Worm (Caenorhabditis elegans) whole organism, late embryonic: ENCODE results near the gene C27A2.12.
A peak's percentile ranks its signal among the peaks of the same experiment; 100 is the strongest.

Experiments
- C08G9.2 ChIP-seq: sonication (generic microtip); optimal IDR thresholded peaks from 2 replicates; lab custom pipeline; 2016; ENCODE audit warnings: mild to moderate bottlenecking, missing genetic modification characterization, moderate library complexity, missing compliant biosample characterization
- K02D7.2 ChIP-seq: sonication (generic microtip); optimal IDR thresholded peaks from 2 replicates; lab custom pipeline; 2017; ENCODE audit warnings: mild to moderate bottlenecking, missing genetic modification characterization, missing compliant biosample characterization
- ama-1 ChIP-seq: fragments of 150-350 bp; optimal IDR thresholded peaks from 2 replicates; lab custom pipeline; 2014
- ceh-14 ChIP-seq: sonication (generic microtip); optimal IDR thresholded peaks from 2 replicates; lab custom pipeline; 2016; ENCODE audit warnings: missing genotype, missing genetic modification characterization, missing compliant biosample characterization
- ceh-18 ChIP-seq: sonication (generic microtip); optimal IDR thresholded peaks from 2 replicates; lab custom pipeline; 2016; ENCODE audit warnings: missing genetic modification characterization, missing compliant biosample characterization
- ceh-19 ChIP-seq: fragments of 200-800 bp; sonication (Bioruptor generic); optimal IDR thresholded peaks from 2 replicates; lab custom pipeline; 2018; ENCODE audit warnings: mild to moderate bottlenecking, missing genetic modification characterization, missing compliant biosample characterization
- ceh-2 ChIP-seq: sonication (generic microtip); optimal IDR thresholded peaks from 2 replicates; lab custom pipeline; 2016; ENCODE audit warnings: missing genotype, missing genetic modification characterization, missing compliant biosample characterization
- ceh-31 ChIP-seq: sonication (generic microtip); optimal IDR thresholded peaks from 2 replicates; lab custom pipeline; 2016; ENCODE audit warnings: missing genetic modification characterization, missing compliant biosample characterization
- ceh-34 ChIP-seq: sonication (generic microtip); optimal IDR thresholded peaks from 2 replicates; lab custom pipeline; 2016; ENCODE audit warnings: mild to moderate bottlenecking, missing genetic modification characterization, missing compliant biosample characterization
- ceh-6 ChIP-seq: fragments of 200-800 bp; sonication (Bioruptor generic); optimal IDR thresholded peaks from 2 replicates; lab custom pipeline; 2018; ENCODE audit warnings: mild to moderate bottlenecking, missing genetic modification characterization, missing compliant biosample characterization
- ceh-9 ChIP-seq: sonication (generic microtip); optimal IDR thresholded peaks from 2 replicates; lab custom pipeline; 2016; ENCODE audit warnings: mild to moderate bottlenecking, missing genetic modification characterization, inconsistent platforms, missing compliant biosample characterization
- che-1 ChIP-seq: sonication (generic microtip); optimal IDR thresholded peaks from 2 replicates; lab custom pipeline; 2016; ENCODE audit warnings: mild to moderate bottlenecking, missing genetic modification characterization, missing compliant biosample characterization
- eyg-1 ChIP-seq: sonication (generic microtip); optimal IDR thresholded peaks from 2 replicates; lab custom pipeline; 2016; ENCODE audit warnings: missing genotype, missing genetic modification characterization, missing compliant biosample characterization
- fkh-6 ChIP-seq: sonication (generic microtip); optimal IDR thresholded peaks from 2 replicates; lab custom pipeline; 2016; ENCODE audit warnings: missing genetic modification characterization, missing compliant biosample characterization
- gmeb-2 ChIP-seq: sonication (generic microtip); optimal IDR thresholded peaks from 2 replicates; lab custom pipeline; 2016; ENCODE audit warnings: missing genetic modification characterization, inconsistent platforms, missing compliant biosample characterization
- hlh-13 ChIP-seq: fragments of 200-800 bp; sonication (Bioruptor generic); optimal IDR thresholded peaks from 2 replicates; lab custom pipeline; 2018; ENCODE audit warnings: mild to moderate bottlenecking, missing genetic modification characterization, missing compliant biosample characterization
- hlh-15 ChIP-seq: sonication (generic microtip); optimal IDR thresholded peaks from 2 replicates; lab custom pipeline; 2016; ENCODE audit warnings: missing genetic modification characterization, missing compliant biosample characterization
- hlh-30 ChIP-seq: sonication (generic microtip); optimal IDR thresholded peaks from 2 replicates; lab custom pipeline; 2017; ENCODE audit warnings: antibody characterized with exemption, missing genetic modification characterization, missing compliant biosample characterization; ENCODE audit not compliant: insufficient read depth
- mec-3 ChIP-seq: sonication (generic microtip); optimal IDR thresholded peaks from 2 replicates; lab custom pipeline; 2016; ENCODE audit warnings: borderline replicate concordance, missing genetic modification characterization, missing compliant biosample characterization
- nfya-1 ChIP-seq: sonication (generic microtip); optimal IDR thresholded peaks from 2 replicates; lab custom pipeline; 2017; ENCODE audit warnings: missing genetic modification characterization, mild to moderate bottlenecking, missing compliant biosample characterization, antibody characterized with exemption, moderate library complexity
- nhr-232 ChIP-seq: sonication (generic microtip); optimal IDR thresholded peaks from 2 replicates; lab custom pipeline; 2016; ENCODE audit warnings: missing genetic modification characterization, missing compliant biosample characterization
- odd-2 ChIP-seq: sonication (generic microtip); optimal IDR thresholded peaks from 2 replicates; lab custom pipeline; 2017; ENCODE audit warnings: antibody characterized with exemption, mild to moderate bottlenecking, missing genetic modification characterization, missing compliant biosample characterization
- pag-3 ChIP-seq: sonication (generic microtip); optimal IDR thresholded peaks from 2 replicates; lab custom pipeline; 2016; ENCODE audit warnings: missing compliant biosample characterization, missing genetic modification characterization, borderline replicate concordance
- pat-9 ChIP-seq: fragments of 200-800 bp; sonication (Bioruptor generic); optimal IDR thresholded peaks from 2 replicates; lab custom pipeline; 2018; ENCODE audit warnings: mild to moderate bottlenecking, missing genetic modification characterization, moderate library complexity, missing compliant biosample characterization
- pha-2 ChIP-seq: sonication (generic microtip); optimal IDR thresholded peaks from 2 replicates; lab custom pipeline; 2017; ENCODE audit warnings: mild to moderate bottlenecking, missing genetic modification characterization, missing compliant biosample characterization
- pha-4 ChIP-seq: fragments of 150-350 bp; optimal IDR thresholded peaks from 2 replicates; lab custom pipeline; 2018; ENCODE audit warnings: missing biosample characterization, missing genetic modification reagents, missing genetic modification characterization
- pqm-1 ChIP-seq: sonication (generic microtip); optimal IDR thresholded peaks from 2 replicates; lab custom pipeline; 2016; ENCODE audit warnings: missing genetic modification characterization, missing compliant biosample characterization
- pros-1 ChIP-seq: fragments of 150-350 bp; optimal IDR thresholded peaks from 2 replicates; lab custom pipeline; 2014; ENCODE audit warnings: missing biosample characterization, missing genetic modification reagents, missing genetic modification characterization
- rnt-1 ChIP-seq: sonication (generic microtip); optimal IDR thresholded peaks from 2 replicates; lab custom pipeline; 2016; ENCODE audit warnings: missing genetic modification characterization, missing compliant biosample characterization
- sox-2 ChIP-seq: fragments of 200-800 bp; sonication (Bioruptor generic); IDR thresholded peaks from 2 replicates; pipeline ENCODE4 v1.3.6; 2022; ENCODE audit warnings: missing genetic modification reagents, missing genetic modification characterization, missing compliant biosample characterization
- syd-9 ChIP-seq: sonication (generic microtip); optimal IDR thresholded peaks from 2 replicates; lab custom pipeline; 2016; ENCODE audit warnings: mild to moderate bottlenecking, missing genetic modification characterization, moderate library complexity, missing compliant biosample characterization
- ttx-3 ChIP-seq: sonication (generic microtip); optimal IDR thresholded peaks from 2 replicates; lab custom pipeline; 2016; ENCODE audit warnings: missing genetic modification reagents, missing genetic modification characterization, missing compliant biosample characterization
- unc-42 ChIP-seq: sonication (generic microtip); optimal IDR thresholded peaks from 2 replicates; lab custom pipeline; 2016; ENCODE audit warnings: missing genotype, missing genetic modification characterization, missing compliant biosample characterization
- unc-55 ChIP-seq: sonication (generic microtip); optimal IDR thresholded peaks from 2 replicates; lab custom pipeline; 2017; ENCODE audit warnings: missing biosample characterization, missing genetic modification reagents, missing genetic modification characterization
- unc-86 ChIP-seq: sonication (generic microtip); optimal IDR thresholded peaks from 2 replicates; lab custom pipeline; 2016; ENCODE audit warnings: missing genetic modification characterization, missing compliant biosample characterization
- zip-5 ChIP-seq: sonication (generic microtip); optimal IDR thresholded peaks from 2 replicates; lab custom pipeline; 2016; ENCODE audit warnings: missing genetic modification characterization, missing compliant biosample characterization

C27A2.12 gene

ce11 chrII:5032669-5033068 lies 25.3 kb downstream of the C27A2.12 start (continued):
- TF ChIP-seq unc-86 (tag; lab: Kevin White, UChicago) (peak; percentile 89), mec-3 (tag; lab: Kevin White, UChicago) (peak; percentile 58), pag-3 (tag; lab: Kevin White, UChicago) (peak; percentile 15), pat-9 (tag; lab: Kevin White, UChicago) (peak; percentile 88), zip-5 (tag; lab: Kevin White, UChicago) (peak; percentile 73), ceh-34 (tag; lab: Kevin White, UChicago) (peak; percentile 91), unc-55 (GFP tag; lab: Kevin White, UChicago) (no peak), nfya-1 (tag; lab: Kevin White, UChicago) (peak; percentile 78), eyg-1 (tag; lab: Kevin White, UChicago) (peak; percentile 88), sox-2 (peak; percentile 54), nhr-232 (tag; lab: Kevin White, UChicago) (peak; percentile 87), unc-42 (peak; percentile 78), ceh-2 (peak; percentile 86), ceh-14 (peak; percentile 77), ceh-19 (GFP tag; lab: Kevin White, UChicago) (peak; percentile 83), hlh-13 (GFP tag; lab: Kevin White, UChicago) (peak; percentile 79)
- TF ChIP-seq, all 69 proteins: peak for 59

DNA sequence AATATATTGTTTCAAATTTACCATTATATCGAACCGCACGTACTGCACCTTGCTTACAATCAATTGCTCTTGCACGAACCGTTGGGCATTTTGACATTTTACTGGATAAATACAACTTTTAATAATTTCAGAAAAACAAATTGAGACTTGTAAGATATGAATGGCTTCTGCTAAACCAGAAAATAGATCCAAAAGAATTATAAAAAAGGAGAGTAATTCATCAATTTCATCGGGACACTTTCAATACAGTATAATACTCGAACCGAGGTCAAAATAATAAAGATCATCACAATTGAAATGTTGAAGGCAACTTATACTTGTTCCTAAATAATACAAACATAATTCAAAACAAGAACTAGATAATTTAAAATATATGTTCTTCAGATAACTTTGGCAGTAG lies 26.3 kb downstream of the C27A2.12 start, which contains the start of gene wdr-83:
wdr-83 (minus strand) TSS at position 101 of the 400 bp plus-strand sequence.
- no peak for TF ChIP-seq ceh-31 (tag; lab: Kevin White, UChicago)

ce11 chrII:5027952-5028351 lies 30.0 kb downstream of the C27A2.12 start:
- TF ChIP-seq hlh-30 (tag; lab: Kevin White, UChicago), result no peak

DNA sequence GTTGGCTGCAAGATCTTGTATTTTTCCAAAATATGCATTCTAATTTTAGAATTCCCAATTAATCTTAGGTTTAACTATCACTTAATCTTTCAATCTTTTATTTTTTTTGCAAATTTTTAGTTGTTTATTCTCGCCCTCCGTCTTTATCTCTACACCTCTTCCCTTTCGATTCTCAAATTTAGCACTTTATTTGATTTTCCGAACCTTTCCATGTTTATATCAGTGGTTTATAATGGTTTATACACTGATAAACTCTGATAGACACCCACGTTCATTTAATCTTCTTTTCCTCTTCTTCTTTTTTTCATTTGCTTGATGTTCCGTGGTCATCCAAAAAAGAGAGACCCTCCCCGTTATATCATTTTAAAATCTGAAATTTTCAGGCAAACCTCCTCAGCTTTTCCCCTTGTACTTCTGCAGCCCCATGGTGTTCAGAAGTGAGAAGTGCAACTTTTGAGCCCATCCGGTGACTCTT lies 35.5 kb downstream of the C27A2.12 start, which contains the start of the genes nsy-1 and F59A6.13:
nsy-1 (plus strand) TSS at position 377 of the 475 bp plus-strand sequence.
F59A6.13 (plus strand) TSS at position 425 of the 475 bp plus-strand sequence.
- no peak for TF ChIP-seq ceh-14
- no peak for TF ChIP-seq odd-2 (tag; lab: Kevin White, UChicago)
- no peak for TF ChIP-seq C08G9.2 (tag; lab: Kevin White, UChicago)
- TF ChIP-seq ama-1, result no peak
- no peak for TF ChIP-seq hlh-15 (tag; lab: Kevin White, UChicago)
- no peak for TF ChIP-seq unc-42
- no peak for TF ChIP-seq ceh-18 (tag; lab: Kevin White, UChicago)
- TF ChIP-seq K02D7.2, result no peak
- no peak for TF ChIP-seq pha-2 (tag; lab: Kevin White, UChicago)
- no peak for TF ChIP-seq nfya-1 (tag; lab: Kevin White, UChicago)
- no peak for TF ChIP-seq syd-9 (tag; lab: Kevin White, UChicago)
- no peak for TF ChIP-seq pha-4 (tag; lab: Kevin White, UChicago)
- no peak for TF ChIP-seq sox-2
- no peak for TF ChIP-seq ceh-31 (tag; lab: Kevin White, UChicago)
- no peak for TF ChIP-seq rnt-1 (tag; lab: Kevin White, UChicago)
- TF ChIP-seq ceh-19 (GFP tag; lab: Kevin White, UChicago), result no peak
- TF ChIP-seq gmeb-2, result no peak
- no peak for TF ChIP-seq ttx-3 (tag; lab: Kevin White, UChicago)
- TF ChIP-seq fkh-6, result no peak
- no peak for TF ChIP-seq ceh-6

- TF ChIP-seq che-1 (tag; lab: Kevin White, UChicago), result no peak
- TF ChIP-seq ceh-2, result no peak
- TF ChIP-seq pqm-1, result no peak
- no peak for TF ChIP-seq ama-1
- TF ChIP-seq ceh-31 (tag; lab: Kevin White, UChicago), result no peak
- no peak for TF ChIP-seq pat-9 (tag; lab: Kevin White, UChicago)
- no peak for TF ChIP-seq eyg-1 (tag; lab: Kevin White, UChicago)
- TF ChIP-seq pros-1 (tag; lab: Kevin White, UChicago), result no peak
- no peak for TF ChIP-seq ceh-9 (tag; lab: Kevin White, UChicago)
Observed at ce11 chrII:5021518-5021917, 36.4 kb downstream of the C27A2.12 start.
